Fruit fly (Drosophila melanogaster) whole organism, prepupa: ENCODE results near the gene obst-G.

Experiments
- CG10631 ChIP-seq: fragments of 200-800 bp; sonication (Bioruptor generic); optimal IDR thresholded peaks from 2 replicates; lab custom pipeline; 2016; ENCODE audit warnings: missing biosample characterization, missing genetic modification characterization
- CG10669 ChIP-seq: fragments of 200-800 bp; sonication (Bioruptor generic); optimal IDR thresholded peaks from 3 replicates; lab custom pipeline; 2018; ENCODE audit warnings: missing biosample characterization, mild to moderate bottlenecking, missing genetic modification characterization, moderate library complexity
- CG31627 ChIP-seq: fragments of 200-800 bp; sonication (Bioruptor generic); optimal IDR thresholded peaks from 3 replicates; lab custom pipeline; 2016; ENCODE audit warnings: missing biosample characterization, missing genetic modification characterization
- CG34406 ChIP-seq: fragments of 200-800 bp; sonication (Bioruptor generic); optimal IDR thresholded peaks from 3 replicates; lab custom pipeline; 2016; ENCODE audit warnings: missing biosample characterization, missing genetic modification characterization
- CG6808 ChIP-seq: fragments of 200-800 bp; sonication (Bioruptor generic); optimal IDR thresholded peaks from 3 replicates; lab custom pipeline; 2017; ENCODE audit warnings: missing biosample characterization, missing genetic modification characterization, mild to moderate bottlenecking, moderate library complexity, missing genetic modification reagents
- dac ChIP-seq: fragments of 200-800 bp; sonication (Bioruptor generic); optimal IDR thresholded peaks from 2 replicates; lab custom pipeline; 2017; ENCODE audit warnings: missing biosample characterization, mild to moderate bottlenecking, missing genetic modification characterization
- svp ChIP-seq: fragments of 200-800 bp; sonication (Bioruptor generic); peaks from one replicate; lab custom pipeline; 2016; ENCODE audit warnings: missing biosample characterization, missing genetic modification characterization

dm6 chr3L:11997959-11998358 is 44.8 kb upstream of the obst-G start, which contains the start of gene Grip163:
- no peak for TF ChIP-seq CG6808 (GFP tag; lab: Kevin White, UChicago)
- TF ChIP-seq CG10631 (GFP tag; lab: Kevin White, UChicago), result no peak
- no peak for TF ChIP-seq dac (GFP tag; lab: Kevin White, UChicago)
- no peak for TF ChIP-seq CG31627 (GFP tag; lab: Kevin White, UChicago)
- TF ChIP-seq CG10669 (GFP tag; lab: Kevin White, UChicago), result no peak
- TF ChIP-seq svp, result no peak
- no peak for TF ChIP-seq CG34406 (GFP tag; lab: Kevin White, UChicago)
